Fruit fly (Drosophila melanogaster): Measurements from ENCODE around the gene Muc96D.

DNA sequence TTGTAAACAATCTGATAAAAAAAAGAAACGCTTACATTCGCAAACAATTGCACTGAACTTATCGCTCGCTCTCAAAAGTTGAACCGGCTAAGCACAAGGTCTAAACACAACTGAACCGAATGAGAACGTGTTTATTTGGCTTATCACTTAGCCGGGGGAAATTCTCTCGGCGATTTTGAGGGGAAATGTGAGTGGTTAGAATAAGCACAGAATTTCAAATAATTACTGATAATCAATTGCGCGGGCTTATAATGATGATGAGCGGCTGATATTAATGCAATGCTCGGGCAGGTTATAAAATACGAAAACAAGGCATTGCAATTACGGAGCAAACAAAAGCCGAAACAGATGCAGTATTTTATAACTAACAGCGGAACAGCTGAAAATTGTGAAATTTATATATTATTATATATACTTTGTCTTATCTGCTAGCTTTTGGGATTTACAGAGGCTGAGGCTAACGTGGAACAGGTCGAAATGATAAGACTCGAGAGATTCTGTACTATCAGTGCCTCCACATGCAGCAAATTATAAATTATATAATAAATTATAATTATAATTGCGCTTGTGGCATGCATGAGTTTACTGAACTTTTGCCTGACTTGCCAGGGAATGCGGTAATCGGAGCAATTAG is 38.0 kb upstream of the Muc96D start:
- no peak for TF ChIP-seq CG8478 (optimal IDR thresholded peaks at IDR 0.05)
- no peak for TF ChIP-seq CTCF (optimal IDR thresholded peaks at IDR 0.05)
